Fruit fly (Drosophila melanogaster) whole organism, embryonic: ENCODE measurements around the gene CG15696.
A peak's percentile ranks its signal among the peaks of the same experiment; 100 is the strongest.

Experiments used
- Atf6 ChIP-seq: fragments of 200-800 bp; sonication (Bioruptor generic); IDR thresholded peaks from 2 replicates; pipeline ENCODE4 v1.3.6; 2022; ENCODE audit warnings: missing biosample characterization, missing genetic modification characterization
- CG11504 ChIP-seq: fragments of 200-800 bp; sonication (Bioruptor generic); optimal IDR thresholded peaks from 3 replicates; lab custom pipeline; 2019; ENCODE audit warnings: missing biosample characterization, mild to moderate bottlenecking, missing genetic modification characterization, moderate library complexity
- CG12299 ChIP-seq: fragments of 200-800 bp; sonication (Bioruptor generic); optimal IDR thresholded peaks from 2 replicates; lab custom pipeline; 2018; ENCODE audit warnings: missing biosample characterization, mild to moderate bottlenecking, missing genetic modification characterization
- CG12391 ChIP-seq: fragments of 200-800 bp; sonication (Bioruptor generic); optimal IDR thresholded peaks from 3 replicates; lab custom pipeline; 2018; ENCODE audit warnings: missing biosample characterization, mild to moderate bottlenecking, missing genetic modification characterization, moderate library complexity
- CG14014 ChIP-seq: fragments of 200-800 bp; sonication (Bioruptor generic); IDR thresholded peaks from 2 replicates; pipeline ENCODE4 v1.3.6; 2022; ENCODE audit warnings: missing biosample characterization, missing genetic modification characterization
- CG14441 ChIP-seq: fragments of 200-800 bp; sonication (Bioruptor generic); IDR thresholded peaks from 2 replicates; pipeline ENCODE4 v1.3.6; 2022; ENCODE audit warnings: missing biosample characterization, missing genetic modification characterization
- CG14710 ChIP-seq: fragments of 200-800 bp; sonication (Bioruptor generic); optimal IDR thresholded peaks from 3 replicates; lab custom pipeline; 2019; ENCODE audit warnings: missing biosample characterization, mild to moderate bottlenecking, missing genetic modification characterization, moderate library complexity
- CG15514 ChIP-seq: fragments of 200-800 bp; sonication (Bioruptor generic); optimal IDR thresholded peaks from 3 replicates; lab custom pipeline; 2017; ENCODE audit warnings: missing biosample characterization, missing genetic modification characterization, mild to moderate bottlenecking, moderate library complexity, missing genetic modification reagents
- CG1603 ChIP-seq: fragments of 200-800 bp; sonication (Bioruptor generic); optimal IDR thresholded peaks from 2 replicates; lab custom pipeline; 2019; ENCODE audit warnings: missing biosample characterization, mild to moderate bottlenecking, missing genetic modification characterization, moderate library complexity
- CG1792 ChIP-seq: fragments of 200-800 bp; sonication (Bioruptor generic); optimal IDR thresholded peaks from 2 replicates; lab custom pipeline; 2016; ENCODE audit warnings: missing biosample characterization, missing genetic modification characterization
- CG31441 ChIP-seq: fragments of 200-800 bp; sonication (Bioruptor generic); IDR thresholded peaks from 2 replicates; pipeline ENCODE4 v1.3.6; 2022; ENCODE audit warnings: missing biosample characterization, missing genetic modification characterization
- CG3281 ChIP-seq: fragments of 200-800 bp; sonication (Bioruptor generic); optimal IDR thresholded peaks from 3 replicates; lab custom pipeline; 2017; ENCODE audit warnings: missing biosample characterization, mild to moderate bottlenecking, missing genetic modification characterization
- CG4424 ChIP-seq: fragments of 200-800 bp; sonication (Bioruptor generic); optimal IDR thresholded peaks from 3 replicates; lab custom pipeline; 2016; ENCODE audit warnings: missing biosample characterization, missing genetic modification characterization
- CG6175 ChIP-seq: fragments of 200-800 bp; sonication (Bioruptor generic); IDR thresholded peaks from 3 replicates; pipeline ENCODE4 v1.3.6; 2022; ENCODE audit warnings: missing biosample characterization, missing genetic modification characterization
- CG6272 ChIP-seq: fragments of 200-800 bp; sonication (Bioruptor generic); IDR thresholded peaks from 2 replicates; pipeline ENCODE4 v1.3.6; 2022; ENCODE audit warnings: missing biosample characterization, missing genetic modification characterization
- CG7357 ChIP-seq: fragments of 200-800 bp; sonication (Bioruptor generic); IDR thresholded peaks from 3 replicates; pipeline ENCODE4 v1.3.6; 2022; ENCODE audit warnings: missing biosample characterization, missing genetic modification characterization
- CG7839 ChIP-seq: fragments of 200-800 bp; sonication (Bioruptor generic); optimal IDR thresholded peaks from 3 replicates; lab custom pipeline; 2018; ENCODE audit warnings: missing biosample characterization, mild to moderate bottlenecking, missing genetic modification characterization, moderate library complexity
- CG8281 ChIP-seq: fragments of 200-800 bp; sonication (Bioruptor generic); optimal IDR thresholded peaks from 2 replicates; lab custom pipeline; 2018; ENCODE audit warnings: missing biosample characterization, mild to moderate bottlenecking, missing genetic modification characterization, moderate library complexity
- CG9437 ChIP-seq: fragments of 200-800 bp; sonication (Bioruptor generic); optimal IDR thresholded peaks from 2 replicates; lab custom pipeline; 2018; ENCODE audit warnings: missing biosample characterization, mild to moderate bottlenecking, missing genetic modification characterization
- CG9609 ChIP-seq: fragments of 200-800 bp; sonication (Bioruptor generic); optimal IDR thresholded peaks from 3 replicates; lab custom pipeline; 2016; ENCODE audit warnings: missing biosample characterization, missing genetic modification characterization
- Dad ChIP-seq: fragments of 200-800 bp; sonication (Bioruptor generic); optimal IDR thresholded peaks from 3 replicates; lab custom pipeline; 2016; ENCODE audit warnings: missing biosample characterization, missing genetic modification characterization
- Dbx ChIP-seq: fragments of 200-800 bp; sonication (Bioruptor generic); IDR thresholded peaks from 3 replicates; pipeline ENCODE4 v1.3.6; 2022; ENCODE audit warnings: missing biosample characterization, missing genetic modification characterization
- E2f1 ChIP-seq: fragments of 200-800 bp; sonication (Bioruptor generic); IDR thresholded peaks from 2 replicates; pipeline ENCODE4 v1.3.6; 2022; ENCODE audit warnings: missing biosample characterization, missing genetic modification characterization
- Fer1 ChIP-seq: fragments of 200-800 bp; sonication (Bioruptor generic); optimal IDR thresholded peaks from 2 replicates; lab custom pipeline; 2017; ENCODE audit warnings: missing biosample characterization, mild to moderate bottlenecking, missing genetic modification characterization
- HLH4C ChIP-seq: fragments of 200-800 bp; sonication (Bioruptor generic); IDR thresholded peaks from 3 replicates; pipeline ENCODE4 v1.3.6; 2022; ENCODE audit warnings: missing biosample characterization, missing genetic modification characterization; ENCODE audit not compliant: partially characterized antibody
- Hr3 ChIP-seq: fragments of 200-800 bp; sonication (Bioruptor generic); optimal IDR thresholded peaks from 3 replicates; lab custom pipeline; 2016; ENCODE audit warnings: missing biosample characterization, missing genetic modification characterization
- MBD-R2 ChIP-seq: fragments of 200-800 bp; sonication (Bioruptor generic); IDR thresholded peaks from 2 replicates; pipeline ENCODE4 v1.3.6; 2022; ENCODE audit warnings: missing biosample characterization, missing genetic modification characterization
- Max ChIP-seq: fragments of 200-800 bp; sonication (Bioruptor generic); optimal IDR thresholded peaks from 2 replicates; lab custom pipeline; 2016; ENCODE audit warnings: missing biosample characterization, mild to moderate bottlenecking, missing genetic modification characterization
- Meics ChIP-seq: fragments of 200-800 bp; sonication (Bioruptor generic); optimal IDR thresholded peaks from 2 replicates; lab custom pipeline; 2017; ENCODE audit warnings: missing biosample characterization, mild to moderate bottlenecking, missing genetic modification characterization
- Ssrp ChIP-seq: fragments of 200-800 bp; sonication (Bioruptor generic); optimal IDR thresholded peaks from 2 replicates; lab custom pipeline; 2018; ENCODE audit warnings: missing biosample characterization, mild to moderate bottlenecking, missing genetic modification characterization, moderate library complexity
- Trl ChIP-seq, 3 experiments: fragments of >200 bp in 2 of 3; fragments of 200-800 bp in 1 of 3; sonication (Bioruptor generic) in 1 of 3; optimal IDR thresholded peaks; 2 replicates in 1 of 3; 3 replicates in 2 of 3; lab custom pipeline; 2016 to 2017; ENCODE audit warnings: missing biosample characterization in 1 of 3, missing genetic modification characterization in 1 of 3
- aop ChIP-seq: fragments of 200-800 bp; sonication (Bioruptor generic); IDR thresholded peaks from 2 replicates; pipeline ENCODE4 v1.3.6; 2022; ENCODE audit warnings: missing biosample characterization, missing genetic modification characterization
- bcd ChIP-seq: fragments of 200-800 bp; sonication (Bioruptor generic); optimal IDR thresholded peaks from 2 replicates; lab custom pipeline; 2017; ENCODE audit warnings: missing biosample characterization, mild to moderate bottlenecking, missing genetic modification characterization
- ci ChIP-seq: fragments of 200-800 bp; sonication (Bioruptor generic); IDR thresholded peaks from 3 replicates; pipeline ENCODE4 v1.3.6; 2022; ENCODE audit warnings: missing biosample characterization, missing genetic modification characterization
- crp ChIP-seq, 2 experiments: fragments of 200-800 bp; sonication (Bioruptor generic); optimal IDR thresholded peaks; 2 replicates in 1 of 2; 3 replicates in 1 of 2; lab custom pipeline; 2017; ENCODE audit warnings: missing biosample characterization in 2 of 2, missing genetic modification characterization in 2 of 2, mild to moderate bottlenecking in 1 of 2, moderate library complexity in 1 of 2
- dm ChIP-seq: fragments of 200-800 bp; sonication (Bioruptor generic); optimal IDR thresholded peaks from 3 replicates; lab custom pipeline; 2016; ENCODE audit warnings: missing biosample characterization, missing genetic modification characterization
- grn ChIP-seq: fragments of 200-800 bp; sonication (Bioruptor generic); optimal IDR thresholded peaks from 3 replicates; lab custom pipeline; 2017; ENCODE audit warnings: missing biosample characterization, missing genetic modification characterization
- hkb ChIP-seq, 2 experiments: fragments of 200-800 bp in 1 of 2; fragments of >200 bp in 1 of 2; sonication (Bioruptor generic) in 1 of 2; IDR thresholded peaks in 1 of 2; optimal IDR thresholded peaks in 1 of 2; 2 replicates each; pipeline versions ENCODE4 v1.3.6 to Lab custom; 2017 to 2022; ENCODE audit warnings: missing biosample characterization in 1 of 2, missing genetic modification characterization in 1 of 2
- maf-S ChIP-seq: fragments of 200-800 bp; sonication (Bioruptor generic); optimal IDR thresholded peaks from 2 replicates; lab custom pipeline; 2016; ENCODE audit warnings: missing biosample characterization, missing genetic modification characterization
- otp ChIP-seq: fragments of 200-800 bp; sonication (Bioruptor generic); IDR thresholded peaks from 3 replicates; pipeline ENCODE4, ENCODE4 v1.3.6; 2022; ENCODE audit warnings: missing biosample characterization, missing genetic modification characterization
- peb ChIP-seq: fragments of 200-800 bp; sonication (Bioruptor generic); IDR thresholded peaks from 2 replicates; pipeline ENCODE4 v1.3.6; 2022; ENCODE audit warnings: missing biosample characterization, missing genetic modification characterization
- ranshi ChIP-seq: fragments of 200-800 bp; sonication (Bioruptor generic); IDR thresholded peaks from 2 replicates; pipeline ENCODE4 v1.3.6; 2022; ENCODE audit warnings: missing biosample characterization, missing genetic modification characterization
- repo ChIP-seq: fragments of 200-800 bp; sonication (Bioruptor generic); optimal IDR thresholded peaks from 2 replicates; lab custom pipeline; 2016; ENCODE audit warnings: missing biosample characterization, missing genetic modification characterization
- ro ChIP-seq: fragments of 200-800 bp; sonication (Bioruptor generic); IDR thresholded peaks from 2 replicates; pipeline ENCODE4 v1.3.6; 2022; ENCODE audit warnings: missing biosample characterization, missing genetic modification characterization
- scrt ChIP-seq: fragments of 200-800 bp; sonication (Bioruptor generic); optimal IDR thresholded peaks from 2 replicates; lab custom pipeline; 2018; ENCODE audit warnings: missing biosample characterization, mild to moderate bottlenecking, missing genetic modification characterization, moderate library complexity
- sens ChIP-seq: fragments of 200-800 bp; sonication (Bioruptor generic); peaks from one replicate; lab custom pipeline; 2016; ENCODE audit warnings: missing biosample characterization, missing genetic modification characterization
- slbo ChIP-seq: fragments of 200-800 bp; sonication (Bioruptor generic); IDR thresholded peaks from 2 replicates; pipeline ENCODE4 v1.3.6; 2022; ENCODE audit warnings: missing biosample characterization, missing genetic modification characterization
- wdn ChIP-seq: fragments of 200-800 bp; sonication (Bioruptor generic); IDR thresholded peaks from 2 replicates; pipeline ENCODE4 v1.3.6; 2022; ENCODE audit warnings: missing biosample characterization, missing genetic modification characterization

CG15696 gene

dm6 chr3R:20829416-20830131 is 17.3 kb upstream of the CG15696 start:
- TF ChIP-seq HLH4C (GFP tag; lab: Robert Waterston, UW): no peak
- TF ChIP-seq Ssrp (tag; lab: Kevin White, UChicago): peak; percentile 42
- peak; percentile 53 for TF ChIP-seq Meics (GFP tag; lab: Kevin White, UChicago)
- TF ChIP-seq Trl (optimal IDR thresholded peaks at IDR 0.05; lab: Kevin White, UChicago): peak; percentile 41 to 47
- no peak for TF ChIP-seq Trl (GFP tag; optimal IDR thresholded peaks at IDR 0.05; lab: Kevin White, UChicago)
- peak; percentile 30; the same call in 1 of the 2 replicates for TF ChIP-seq Atf6
- TF ChIP-seq CG14014 (GFP tag; lab: Robert Waterston, UW): 0 out of 2 replicates have a peak, but pooled peaks have one; percentile 12
- no peak for TF ChIP-seq wdn
- TF ChIP-seq Max (GFP tag; lab: Kevin White, UChicago): no peak
- TF ChIP-seq sens (GFP tag; lab: Kevin White, UChicago): peak; percentile 65
- peak; percentile 38 for TF ChIP-seq Hr3 (GFP tag; lab: Kevin White, UChicago)
- peak; percentile 25; the same call in 1 of the 2 replicates for TF ChIP-seq CG6272 (GFP tag; lab: Robert Waterston, UW)
- TF ChIP-seq CG14441: 0 out of 2 replicates have a peak, but pooled peaks have one; percentile 34
- TF ChIP-seq CG14710 (tag; lab: Kevin White, UChicago): peak; percentile 18
- peak; percentile 7 for TF ChIP-seq CG3281 (GFP tag; lab: Kevin White, UChicago)
- 0 out of 2 replicates have a peak, but pooled peaks have one; percentile 8 for TF ChIP-seq aop (GFP tag; lab: Robert Waterston, UW)
- TF ChIP-seq scrt: peak; percentile 3
- TF ChIP-seq bcd: peak; percentile 25
- peak; percentile 58 for TF ChIP-seq CG7839 (tag; lab: Kevin White, UChicago)
- TF ChIP-seq repo: no peak
- TF ChIP-seq Dbx (GFP tag; lab: Robert Waterston, UW): peak; percentile 13; the same call in 2 of the 3 replicates
- peak; percentile 76; the same call in 2 of the 3 replicates for TF ChIP-seq ci
- TF ChIP-seq slbo: peak; percentile 46
- peak; percentile 59 for TF ChIP-seq CG11504 (tag; lab: Kevin White, UChicago)
- TF ChIP-seq CG15514 (GFP tag; lab: Kevin White, UChicago): peak; percentile 52
- 0 out of 3 replicates have a peak, but pooled peaks have one; percentile 9 for TF ChIP-seq otp (GFP tag; lab: Robert Waterston, UW)
- no peak for TF ChIP-seq ro (GFP tag; lab: Robert Waterston, UW)
- no peak for TF ChIP-seq CG8281
- TF ChIP-seq ranshi: peak; percentile 5; the same call in 1 of the 2 replicates
- peak; percentile 17; the same call in 1 of the 2 replicates for TF ChIP-seq peb (GFP tag; lab: Robert Waterston, UW)
- 0 out of 3 replicates have a peak, but pooled peaks have one; percentile 41 for TF ChIP-seq CG6175
- peak; percentile 62 for TF ChIP-seq CG9437 (GFP tag; lab: Kevin White, UChicago)
- TF ChIP-seq maf-S (GFP tag; lab: Kevin White, UChicago): no peak
- TF ChIP-seq CG12299 (tag; lab: Kevin White, UChicago): no peak
- TF ChIP-seq CG12391 (tag; lab: Kevin White, UChicago): peak; percentile 45
- peak; percentile 10 for TF ChIP-seq Fer1 (GFP tag; lab: Kevin White, UChicago)
- TF ChIP-seq CG9609 (GFP tag; lab: Kevin White, UChicago): no peak
- no peak for TF ChIP-seq Dad (GFP tag; lab: Kevin White, UChicago)
- peak; percentile 17; the same call in 1 of the 2 replicates for TF ChIP-seq MBD-R2 (GFP tag; lab: Robert Waterston, UW)
- TF ChIP-seq CG1603 (tag; lab: Kevin White, UChicago): peak; percentile 13
- TF ChIP-seq dm (GFP tag; lab: Kevin White, UChicago): peak; percentile 92
- peak in 1 of 2 experiments; percentile 21 for TF ChIP-seq crp (GFP tag; optimal IDR thresholded peaks at IDR 0.05; lab: Kevin White, UChicago)
- TF ChIP-seq E2f1 (GFP tag; lab: Robert Waterston, UW): no peak
- TF ChIP-seq hkb (optimal IDR thresholded peaks at IDR 0.05; lab: Kevin White, UChicago): no peak
- TF ChIP-seq hkb (GFP tag; IDR thresholded peaks at IDR 0.05; lab: Robert Waterston, UW): peak; percentile 25; the same call in 1 of the 2 replicates
- peak; percentile 28; the same call in 1 of the 2 replicates for TF ChIP-seq CG31441 (GFP tag; lab: Robert Waterston, UW)
- TF ChIP-seq CG1792: no peak
- no peak for TF ChIP-seq CG4424 (GFP tag; lab: Kevin White, UChicago)
- TF ChIP-seq grn (GFP tag; lab: Kevin White, UChicago): peak; percentile 98
- no peak for TF ChIP-seq CG7357
